Fruit fly (Drosophila melanogaster) whole organism, embryonic: ENCODE data around the gene CG3277.

Experiments used
- ATbp ChIP-seq: fragments of 200-800 bp; sonication (Bioruptor generic); optimal IDR thresholded peaks from 2 replicates; lab custom pipeline; 2017; ENCODE audit warnings: missing biosample characterization, mild to moderate bottlenecking, missing genetic modification characterization, missing genetic modification reagents
- Antp ChIP-seq: fragments of 200-800 bp; sonication (Bioruptor generic); optimal IDR thresholded peaks from 3 replicates; lab custom pipeline; 2016; ENCODE audit warnings: missing biosample characterization, missing genetic modification characterization
- B-H2 ChIP-seq: fragments of 200-800 bp; sonication (Bioruptor generic); optimal IDR thresholded peaks from 2 replicates; lab custom pipeline; 2018; ENCODE audit warnings: missing biosample characterization, mild to moderate bottlenecking, missing genetic modification characterization
- CG11093 ChIP-seq: fragments of 200-800 bp; sonication (Bioruptor generic); IDR thresholded peaks from 3 replicates; pipeline ENCODE4 v1.3.6; 2022; ENCODE audit warnings: missing biosample characterization, missing genetic modification characterization
- CG11696 ChIP-seq: fragments of 200-800 bp; sonication (Bioruptor generic); IDR thresholded peaks from 2 replicates; pipeline ENCODE4 v1.3.6; 2022; ENCODE audit warnings: missing biosample characterization, missing genetic modification characterization
- CG11723 ChIP-seq: fragments of 200-800 bp; sonication (Bioruptor generic); optimal IDR thresholded peaks from 2 replicates; lab custom pipeline; 2017; ENCODE audit warnings: missing biosample characterization, mild to moderate bottlenecking, missing genetic modification characterization
- CG12071 ChIP-seq: fragments of 200-800 bp; sonication (Bioruptor generic); optimal IDR thresholded peaks from 3 replicates; lab custom pipeline; 2018; ENCODE audit warnings: missing biosample characterization, mild to moderate bottlenecking, missing genetic modification characterization
- CG12299 ChIP-seq: fragments of 200-800 bp; sonication (Bioruptor generic); optimal IDR thresholded peaks from 2 replicates; lab custom pipeline; 2018; ENCODE audit warnings: missing biosample characterization, mild to moderate bottlenecking, missing genetic modification characterization
- CG12769 ChIP-seq: fragments of 200-800 bp; sonication (Bioruptor generic); optimal IDR thresholded peaks from 2 replicates; lab custom pipeline; 2019; ENCODE audit warnings: missing biosample characterization, mild to moderate bottlenecking, missing genetic modification characterization, moderate library complexity
- CG14441 ChIP-seq: fragments of 200-800 bp; sonication (Bioruptor generic); IDR thresholded peaks from 2 replicates; pipeline ENCODE4 v1.3.6; 2022; ENCODE audit warnings: missing biosample characterization, missing genetic modification characterization
- CG16813 ChIP-seq: fragments of 200-800 bp; sonication (Bioruptor generic); IDR thresholded peaks from 3 replicates; pipeline ENCODE4 v1.3.6; 2022; ENCODE audit warnings: missing biosample characterization, missing genetic modification characterization; ENCODE audit not compliant: partially characterized antibody
- CG16815 ChIP-seq: fragments of 200-800 bp; sonication (Bioruptor generic); optimal IDR thresholded peaks from 3 replicates; lab custom pipeline; 2017; ENCODE audit warnings: missing biosample characterization, mild to moderate bottlenecking, missing genetic modification characterization
- CG16863 ChIP-seq: fragments of 200-800 bp; sonication (Bioruptor generic); optimal IDR thresholded peaks from 3 replicates; lab custom pipeline; 2016; ENCODE audit warnings: missing biosample characterization, missing genetic modification characterization
- CG31224 ChIP-seq: fragments of 200-800 bp; sonication (Bioruptor generic); IDR thresholded peaks from 2 replicates; pipeline ENCODE4 v1.3.6; 2022; ENCODE audit warnings: missing biosample characterization, missing genetic modification characterization
- CG31365 ChIP-seq: fragments of 200-800 bp; sonication (Bioruptor generic); optimal IDR thresholded peaks from 2 replicates; lab custom pipeline; 2018; ENCODE audit warnings: missing biosample characterization, mild to moderate bottlenecking, missing genetic modification characterization
- CG3995 ChIP-seq: fragments of 200-800 bp; sonication (Bioruptor generic); optimal IDR thresholded peaks from 3 replicates; lab custom pipeline; 2016; ENCODE audit warnings: missing biosample characterization, missing genetic modification characterization
- CG4328 ChIP-seq: fragments of 200-800 bp; sonication (Bioruptor generic); optimal IDR thresholded peaks from 3 replicates; lab custom pipeline; 2017; ENCODE audit warnings: missing biosample characterization, missing genetic modification reagents, missing genetic modification characterization
- CG4424 ChIP-seq: fragments of 200-800 bp; sonication (Bioruptor generic); optimal IDR thresholded peaks from 3 replicates; lab custom pipeline; 2016; ENCODE audit warnings: missing biosample characterization, missing genetic modification characterization
- CG4707 ChIP-seq: fragments of 200-800 bp; sonication (Bioruptor generic); optimal IDR thresholded peaks from 2 replicates; lab custom pipeline; 2018; ENCODE audit warnings: missing biosample characterization, mild to moderate bottlenecking, missing genetic modification characterization, moderate library complexity
- CG4730 ChIP-seq: fragments of 200-800 bp; sonication (Bioruptor generic); IDR thresholded peaks from 2 replicates; pipeline ENCODE4 v1.3.6; 2022; ENCODE audit warnings: missing biosample characterization, missing genetic modification characterization
- CG5180 ChIP-seq: fragments of 200-800 bp; sonication (Bioruptor generic); optimal IDR thresholded peaks from 3 replicates; lab custom pipeline; 2017; ENCODE audit warnings: missing biosample characterization, missing genetic modification characterization, mild to moderate bottlenecking, moderate library complexity, missing genetic modification reagents
- CG6765 ChIP-seq: fragments of 200-800 bp; sonication (Bioruptor generic); optimal IDR thresholded peaks from 3 replicates; lab custom pipeline; 2017; ENCODE audit warnings: missing biosample characterization, mild to moderate bottlenecking, missing genetic modification characterization
- CG6854 ChIP-seq: fragments of 200-800 bp; sonication (Bioruptor generic); optimal IDR thresholded peaks from 3 replicates; lab custom pipeline; 2017; ENCODE audit warnings: missing biosample characterization, mild to moderate bottlenecking, missing genetic modification characterization
- Camta ChIP-seq: fragments of 200-800 bp; sonication (Bioruptor generic); optimal IDR thresholded peaks from 2 replicates; lab custom pipeline; 2016; ENCODE audit warnings: missing biosample characterization, missing genetic modification characterization
- HLH3B ChIP-seq: fragments of 200-800 bp; sonication (Bioruptor generic); IDR thresholded peaks from 2 replicates; pipeline ENCODE4 v1.3.6; 2022; ENCODE audit warnings: missing biosample characterization, missing genetic modification characterization
- Hr78 ChIP-seq, 2 experiments: fragments of 200-800 bp in 1 of 2; fragments of >200 bp in 1 of 2; sonication (Bioruptor generic) in 1 of 2; optimal IDR thresholded peaks; 2 replicates each; lab custom pipeline; 2017 to 2019; ENCODE audit warnings: missing biosample characterization in 2 of 2, missing genetic modification characterization in 2 of 2, mild to moderate bottlenecking in 1 of 2, moderate library complexity in 1 of 2
- Meics ChIP-seq: fragments of 200-800 bp; sonication (Bioruptor generic); optimal IDR thresholded peaks from 2 replicates; lab custom pipeline; 2017; ENCODE audit warnings: missing biosample characterization, mild to moderate bottlenecking, missing genetic modification characterization
- NFAT ChIP-seq: fragments of 200-800 bp; sonication (Bioruptor generic); IDR thresholded peaks from 2 replicates; pipeline ENCODE4 v1.3.6; 2022; ENCODE audit warnings: missing biosample characterization, missing genetic modification characterization
- Oaz ChIP-seq: fragments of 200-800 bp; sonication (Bioruptor generic); IDR thresholded peaks from 2 replicates; pipeline ENCODE4 v1.3.6; 2022; ENCODE audit warnings: missing biosample characterization, missing genetic modification characterization
- PHDP ChIP-seq: fragments of 200-800 bp; sonication (Bioruptor generic); optimal IDR thresholded peaks from 3 replicates; lab custom pipeline; 2018; ENCODE audit warnings: missing biosample characterization, mild to moderate bottlenecking, missing genetic modification characterization, moderate library complexity
- Sox100B ChIP-seq: fragments of 200-800 bp; sonication (Bioruptor generic); optimal IDR thresholded peaks from 3 replicates; lab custom pipeline; 2018; ENCODE audit warnings: missing biosample characterization, mild to moderate bottlenecking, missing genetic modification characterization
- Ssrp ChIP-seq: fragments of 200-800 bp; sonication (Bioruptor generic); optimal IDR thresholded peaks from 2 replicates; lab custom pipeline; 2018; ENCODE audit warnings: missing biosample characterization, mild to moderate bottlenecking, missing genetic modification characterization, moderate library complexity
- Taf1 ChIP-seq: fragments of 200-800 bp; sonication (Bioruptor generic); IDR thresholded peaks from 2 replicates; pipeline ENCODE4 v1.3.6; 2022; ENCODE audit warnings: missing biosample characterization, missing genetic modification characterization
- Trl ChIP-seq, 3 experiments: fragments of >200 bp in 2 of 3; fragments of 200-800 bp in 1 of 3; sonication (Bioruptor generic) in 1 of 3; optimal IDR thresholded peaks; 2 replicates in 1 of 3; 3 replicates in 2 of 3; lab custom pipeline; 2016 to 2017; ENCODE audit warnings: missing biosample characterization in 1 of 3, missing genetic modification characterization in 1 of 3
- abd-A ChIP-seq: fragments of 200-800 bp; sonication (Bioruptor generic); optimal IDR thresholded peaks from 3 replicates; lab custom pipeline; 2019; ENCODE audit warnings: missing biosample characterization, mild to moderate bottlenecking, missing genetic modification characterization, moderate library complexity
- aop ChIP-seq: fragments of 200-800 bp; sonication (Bioruptor generic); IDR thresholded peaks from 2 replicates; pipeline ENCODE4 v1.3.6; 2022; ENCODE audit warnings: missing biosample characterization, missing genetic modification characterization
- cg ChIP-seq: fragments of 200-800 bp; sonication (Bioruptor generic); optimal IDR thresholded peaks from 3 replicates; lab custom pipeline; 2019; ENCODE audit warnings: missing biosample characterization, mild to moderate bottlenecking, missing genetic modification characterization, moderate library complexity
- chif ChIP-seq, 2 experiments: fragments of 200-800 bp; sonication (Bioruptor generic); optimal IDR thresholded peaks; 3 replicates each; lab custom pipeline; 2016; ENCODE audit warnings: missing biosample characterization in 2 of 2, missing genetic modification characterization in 2 of 2
- cwo ChIP-seq: fragments of 200-800 bp; sonication (Bioruptor generic); optimal IDR thresholded peaks from 3 replicates; lab custom pipeline; 2017; ENCODE audit warnings: missing biosample characterization, missing genetic modification characterization, mild to moderate bottlenecking, moderate library complexity, missing genetic modification reagents
- esg ChIP-seq: fragments of 200-800 bp; sonication (Bioruptor generic); conservative IDR thresholded peaks from 2 replicates; pipeline ENCODE4 v1.3.6; 2022; ENCODE audit warnings: missing biosample characterization, missing genetic modification characterization
- ftz-f1 ChIP-seq: fragments of 200-800 bp; sonication (Bioruptor generic); optimal IDR thresholded peaks from 2 replicates; lab custom pipeline; 2016; ENCODE audit warnings: missing biosample characterization, missing genetic modification characterization
- gfzf ChIP-seq: fragments of 200-800 bp; sonication (Bioruptor generic); optimal IDR thresholded peaks from 2 replicates; lab custom pipeline; 2016; ENCODE audit warnings: missing biosample characterization, mild to moderate bottlenecking, missing genetic modification characterization, moderate library complexity
- hkb ChIP-seq, 2 experiments: fragments of 200-800 bp in 1 of 2; fragments of >200 bp in 1 of 2; sonication (Bioruptor generic) in 1 of 2; IDR thresholded peaks in 1 of 2; optimal IDR thresholded peaks in 1 of 2; 2 replicates each; pipeline versions ENCODE4 v1.3.6 to Lab custom; 2017 to 2022; ENCODE audit warnings: missing biosample characterization in 1 of 2, missing genetic modification characterization in 1 of 2
- insv ChIP-seq, 2 experiments: fragments of 200-800 bp; sonication (Bioruptor generic); optimal IDR thresholded peaks; 3 replicates each; lab custom pipeline; 2016 to 2018; ENCODE audit warnings: missing biosample characterization in 2 of 2, missing genetic modification characterization in 2 of 2
- luna ChIP-seq: fragments of 200-800 bp; sonication (Bioruptor generic); optimal IDR thresholded peaks from 2 replicates; lab custom pipeline; 2016; ENCODE audit warnings: missing biosample characterization, missing genetic modification characterization
- mirr ChIP-seq: fragments of 200-800 bp; sonication (Bioruptor generic); optimal IDR thresholded peaks from 3 replicates; lab custom pipeline; 2018; ENCODE audit warnings: missing biosample characterization, mild to moderate bottlenecking, missing genetic modification characterization
- pros ChIP-seq: fragments of 200-800 bp; sonication (Bioruptor generic); optimal IDR thresholded peaks from 3 replicates; lab custom pipeline; 2019; ENCODE audit warnings: missing biosample characterization, mild to moderate bottlenecking, missing genetic modification characterization, moderate library complexity
- slp2 ChIP-seq: fragments of 200-800 bp; sonication (Bioruptor generic); optimal IDR thresholded peaks from 2 replicates; lab custom pipeline; 2016; ENCODE audit warnings: missing biosample characterization, missing genetic modification characterization
- sqz ChIP-seq: fragments of 200-800 bp; sonication (Bioruptor generic); optimal IDR thresholded peaks from 3 replicates; lab custom pipeline; 2018; ENCODE audit warnings: missing biosample characterization, mild to moderate bottlenecking, missing genetic modification characterization
- wor ChIP-seq: fragments of 200-800 bp; sonication (Bioruptor generic); IDR thresholded peaks from 2 replicates; pipeline ENCODE4 v1.3.6; 2022; ENCODE audit warnings: missing biosample characterization, missing genetic modification characterization

The CG3277 gene

dm6 chr2L:3280484-3280993, 23.4 kb upstream of the CG3277 start, which contains the start of gene OtopLb (continued):
- TF ChIP-seq insv (GFP tag; optimal IDR thresholded peaks at IDR 0.05; lab: Kevin White, UChicago) (no peak), wor (GFP tag; lab: Robert Waterston, UW) (no peak), CG14441 (GFP tag; lab: Robert Waterston, UW) (no peak), PHDP (tag; lab: Kevin White, UChicago) (no peak), ATbp (GFP tag; lab: Kevin White, UChicago) (peak; percentile 59), CG5180 (GFP tag; lab: Kevin White, UChicago) (peak; percentile 45), CG11723 (no peak), NFAT (GFP tag; lab: Robert Waterston, UW) (no peak), Oaz (no peak), Antp (GFP tag; lab: Kevin White, UChicago) (no peak), CG16813 (GFP tag; lab: Robert Waterston, UW) (no peak), CG16815 (GFP tag; lab: Kevin White, UChicago) (no peak), CG31224 (GFP tag; lab: Robert Waterston, UW) (no peak), CG6765 (GFP tag; lab: Kevin White, UChicago) (peak; percentile 37), Camta (no peak), Meics (GFP tag; lab: Kevin White, UChicago) (peak; percentile 39), pros (GFP tag; lab: Kevin White, UChicago) (no peak), CG4707 (peak; percentile 15), B-H2 (GFP tag; lab: Kevin White, UChicago) (peak; percentile 43), CG4328 (GFP tag; lab: Kevin White, UChicago) (peak; percentile 24), esg (GFP tag; lab: Robert Waterston, UW) (no peak), cg (GFP tag; lab: Kevin White, UChicago) (no peak), abd-A (tag; lab: Kevin White, UChicago) (no peak), Sox100B (GFP tag; lab: Kevin White, UChicago) (peak; percentile 49), Taf1 (GFP tag; lab: Robert Waterston, UW) (no peak), CG16863 (no peak), CG12071 (GFP tag; lab: Kevin White, UChicago) (peak; percentile 71), HLH3B (no peak), CG31365 (peak; percentile 34), chif (GFP tag; optimal IDR thresholded peaks at IDR 0.05; lab: Kevin White, UChicago) (no peak), cwo (GFP tag; lab: Kevin White, UChicago) (peak; percentile 41), ftz-f1 (GFP tag; lab: Kevin White, UChicago) (no peak), CG11696 (GFP tag; lab: Robert Waterston, UW) (no peak), Ssrp (no peak), CG4730 (GFP tag; lab: Robert Waterston, UW) (no peak), CG12769 (tag; lab: Kevin White, UChicago) (peak; percentile 33), gfzf (GFP tag; lab: Kevin White, UChicago) (no peak), Trl (optimal IDR thresholded peaks at IDR 0.05; lab: Kevin White, UChicago) (no peak), Trl (GFP tag; optimal IDR thresholded peaks at IDR 0.05; lab: Kevin White, UChicago) (no peak), Hr78 (GFP tag; optimal IDR thresholded peaks at IDR 0.05; lab: Kevin White, UChicago) (peak in 1 of 2 experiments; percentile 55), aop (GFP tag; lab: Robert Waterston, UW) (no peak), CG3995 (GFP tag; lab: Kevin White, UChicago) (no peak), mirr (GFP tag; lab: Kevin White, UChicago) (peak; percentile 87), CG6854 (GFP tag; lab: Kevin White, UChicago) (peak; percentile 39), slp2 (no peak), CG4424 (no peak), CG12299 (tag; lab: Kevin White, UChicago) (peak; percentile 22), sqz (GFP tag; lab: Kevin White, UChicago) (peak; percentile 36), CG11093 (no peak), luna (GFP tag; lab: Kevin White, UChicago) (no peak), hkb (optimal IDR thresholded peaks at IDR 0.05; lab: Kevin White, UChicago) (no peak), hkb (GFP tag; IDR thresholded peaks at IDR 0.05; lab: Robert Waterston, UW) (no peak)
